Worm (Caenorhabditis elegans): ENCODE measurements around the gene fbxa-53.

ce11 chrX:1703049-1703448 lies 15.3 kb downstream of the fbxa-53 start:
- no peak for TF ChIP-seq tbx-2 (tag; optimal IDR thresholded peaks at IDR 0.05)
- TF ChIP-seq ceh-34 (tag; optimal IDR thresholded peaks at IDR 0.05): no peak
- TF ChIP-seq syd-9 (tag; optimal IDR thresholded peaks at IDR 0.05): no peak
- no peak for TF ChIP-seq ceh-22 (tag; optimal IDR thresholded peaks at IDR 0.05)
- no peak for TF ChIP-seq elt-2 (tag; optimal IDR thresholded peaks at IDR 0.05)
- no peak for TF ChIP-seq madf-2 (tag; optimal IDR thresholded peaks at IDR 0.05)
- no peak for TF ChIP-seq F13H6.1 (tag; optimal IDR thresholded peaks at IDR 0.05)
- TF ChIP-seq sox-4 (tag; optimal IDR thresholded peaks at IDR 0.05): no peak
- no peak for TF ChIP-seq pqm-1 (tag; optimal IDR thresholded peaks at IDR 0.05)
- TF ChIP-seq ceh-19 (GFP tag; optimal IDR thresholded peaks at IDR 0.05): no peak
- no peak for TF ChIP-seq mec-3 (tag; optimal IDR thresholded peaks at IDR 0.05; ENCODE audit: borderline replicate concordance)
- no peak for TF ChIP-seq ceh-18 (tag; optimal IDR thresholded peaks at IDR 0.05)
